Worm (Caenorhabditis elegans) whole organism, young adult: ENCODE data around the gene lir-1.

ENCODE experiments used
- B0336.3 ChIP-seq: fragments of 200-800 bp; sonication (Bioruptor generic); IDR thresholded peaks from 2 replicates; pipeline ENCODE4 v1.3.6; 2022; ENCODE audit warnings: missing genetic modification characterization, missing compliant biosample characterization
- F37B4.10 ChIP-seq: fragments of 200-800 bp; sonication (Bioruptor generic); IDR thresholded peaks from 2 replicates; pipeline ENCODE4 v1.3.6; 2022; ENCODE audit warnings: missing genetic modification characterization, missing compliant biosample characterization
- T07F8.4 ChIP-seq: sonication (generic microtip); optimal IDR thresholded peaks from 2 replicates; lab custom pipeline; 2016; ENCODE audit warnings: mild to moderate bottlenecking, missing genetic modification characterization, moderate library complexity, missing compliant biosample characterization
- T26A5.8 ChIP-seq: sonication (generic microtip); optimal IDR thresholded peaks from 2 replicates; lab custom pipeline; 2016; ENCODE audit warnings: missing genetic modification characterization, missing compliant biosample characterization
- Y53F4B.3 ChIP-seq: fragments of 200-800 bp; sonication (Bioruptor generic); IDR thresholded peaks from 2 replicates; pipeline ENCODE4 v1.3.6; 2022; ENCODE audit warnings: missing genetic modification reagents, missing genetic modification characterization, missing compliant biosample characterization
- Y53G8AR.9 ChIP-seq: fragments of 200-800 bp; sonication (Bioruptor generic); conservative IDR thresholded peaks from 2 replicates; pipeline ENCODE4 v1.3.6; 2022; ENCODE audit warnings: missing genetic modification reagents, missing genetic modification characterization, missing compliant biosample characterization
- Y95B8A.8 ChIP-seq: fragments of 200-800 bp; sonication (Bioruptor generic); IDR thresholded peaks from 2 replicates; pipeline ENCODE4 v1.3.6; 2022; ENCODE audit warnings: missing genetic modification reagents, missing genetic modification characterization, missing compliant biosample characterization
- ama-1 ChIP-seq, 3 experiments: fragments of 150-350 bp in 1 of 3; sonication (generic microtip) in 2 of 3; optimal IDR thresholded peaks; 2 replicates each; lab custom pipeline; 2014 to 2018; ENCODE audit warnings: missing biosample characterization in 2 of 3, missing genetic modification characterization in 2 of 3, missing genetic modification reagents in 2 of 3
- attf-3 ChIP-seq: fragments of 200-800 bp; sonication (Bioruptor generic); conservative IDR thresholded peaks from 2 replicates; pipeline ENCODE4 v1.3.6; 2022; ENCODE audit warnings: missing genetic modification reagents, missing genetic modification characterization, missing compliant biosample characterization
- cebp-1 ChIP-seq, 2 experiments: fragments of 200-800 bp in 1 of 2; sonication (Bioruptor generic) in 1 of 2; sonication (generic microtip) in 1 of 2; IDR thresholded peaks in 1 of 2; optimal IDR thresholded peaks in 1 of 2; 2 replicates each; pipeline versions ENCODE4 v1.3.6 to Lab custom; 2017 to 2022; ENCODE audit warnings: missing compliant biosample characterization in 2 of 2, missing genetic modification characterization in 2 of 2, mild to moderate bottlenecking in 1 of 2, missing genetic modification reagents in 1 of 2, moderate library complexity in 1 of 2
- ceh-27 ChIP-seq: fragments of 200-800 bp; sonication (Bioruptor generic); optimal IDR thresholded peaks from 2 replicates; lab custom pipeline; 2018; ENCODE audit warnings: mild to moderate bottlenecking, missing genetic modification characterization, moderate library complexity, missing compliant biosample characterization
- ceh-58 ChIP-seq: fragments of 200-800 bp; sonication (Bioruptor generic); IDR thresholded peaks from 2 replicates; pipeline ENCODE4 v1.3.6; 2022; ENCODE audit warnings: missing genetic modification characterization, missing compliant biosample characterization
- dox-1 ChIP-seq: fragments of 200-800 bp; sonication (Bioruptor generic); IDR thresholded peaks from 2 replicates; pipeline ENCODE4 v1.3.6; 2022; ENCODE audit warnings: missing genetic modification reagents, missing genetic modification characterization, missing compliant biosample characterization
- hmg-20 ChIP-seq: fragments of 200-800 bp; sonication (Bioruptor generic); IDR thresholded peaks from 2 replicates; pipeline ENCODE4 v1.3.6; 2022; ENCODE audit warnings: missing genetic modification reagents, missing genetic modification characterization, missing compliant biosample characterization
- lag-1 ChIP-seq: fragments of 200-800 bp; sonication (Bioruptor generic); IDR thresholded peaks from 2 replicates; pipeline ENCODE4 v1.3.6; 2022; ENCODE audit warnings: missing genetic modification reagents, missing genetic modification characterization, missing compliant biosample characterization
- let-526 ChIP-seq: fragments of 200-800 bp; sonication (Bioruptor generic); IDR thresholded peaks from 2 replicates; pipeline ENCODE4 v1.3.6; 2022; ENCODE audit warnings: missing genetic modification reagents, missing genetic modification characterization, missing compliant biosample characterization
- let-607 ChIP-seq, 2 experiments: fragments of 200-800 bp in 1 of 2; sonication (Bioruptor generic) in 1 of 2; sonication (generic microtip) in 1 of 2; optimal IDR thresholded peaks; 2 replicates each; lab custom pipeline; 2016 to 2018; ENCODE audit warnings: mild to moderate bottlenecking in 2 of 2, missing compliant biosample characterization in 2 of 2, missing genetic modification characterization in 2 of 2, moderate library complexity in 2 of 2, missing genotype in 1 of 2
- lin-26 ChIP-seq: fragments of 200-800 bp; sonication (Bioruptor generic); IDR thresholded peaks from 2 replicates; pipeline ENCODE4 v1.3.6; 2022; ENCODE audit warnings: missing genetic modification reagents, missing genetic modification characterization, missing compliant biosample characterization
- madf-10 ChIP-seq: sonication (generic microtip); optimal IDR thresholded peaks from 2 replicates; lab custom pipeline; 2016; ENCODE audit warnings: mild to moderate bottlenecking, missing genetic modification characterization, missing compliant biosample characterization
- pbrm-1 ChIP-seq: fragments of 200-800 bp; sonication (Bioruptor generic); IDR thresholded peaks from 2 replicates; pipeline ENCODE4 v1.3.6; 2022; ENCODE audit warnings: missing genetic modification reagents, missing genetic modification characterization, missing compliant biosample characterization
- rcor-1 ChIP-seq: fragments of 200-800 bp; sonication (Bioruptor generic); IDR thresholded peaks from 2 replicates; pipeline ENCODE4 v1.3.6; 2022; ENCODE audit warnings: missing genetic modification reagents, missing genetic modification characterization, missing compliant biosample characterization
- rec-8 ChIP-seq, 2 experiments: sonication (generic microtip); optimal IDR thresholded peaks; 2 replicates each; lab custom pipeline; 2016; ENCODE audit warnings: mild to moderate bottlenecking in 2 of 2, missing genetic modification characterization in 2 of 2, missing genetic modification reagents in 2 of 2, missing genotype in 2 of 2, missing biosample characterization in 1 of 2, missing compliant biosample characterization in 1 of 2, moderate library complexity in 1 of 2
- somi-1 ChIP-seq: fragments of 200-800 bp; sonication (Bioruptor generic); optimal IDR thresholded peaks from 2 replicates; lab custom pipeline; 2018; ENCODE audit warnings: mild to moderate bottlenecking, missing genetic modification characterization, missing compliant biosample characterization
- sptf-2 ChIP-seq: fragments of 200-800 bp; sonication (Bioruptor generic); optimal IDR thresholded peaks from 2 replicates; lab custom pipeline; 2018; ENCODE audit warnings: mild to moderate bottlenecking, missing genetic modification characterization, missing compliant biosample characterization
- tbx-9 ChIP-seq: sonication (generic microtip); optimal IDR thresholded peaks from 2 replicates; lab custom pipeline; 2016; ENCODE audit warnings: borderline replicate concordance, missing genetic modification characterization, inconsistent platforms, missing compliant biosample characterization
- tlf-1 ChIP-seq: fragments of 200-800 bp; sonication (Bioruptor generic); optimal IDR thresholded peaks from 2 replicates; lab custom pipeline; 2018; ENCODE audit warnings: mild to moderate bottlenecking, missing genetic modification characterization, missing compliant biosample characterization
- zfh-2 ChIP-seq: fragments of 200-800 bp; sonication (Bioruptor generic); conservative IDR thresholded peaks from 2 replicates; pipeline ENCODE4 v1.3.6; 2022; ENCODE audit warnings: missing genetic modification reagents, missing genetic modification characterization, missing compliant biosample characterization
- ztf-22 ChIP-seq: fragments of 200-800 bp; sonication (Bioruptor generic); optimal IDR thresholded peaks from 2 replicates; lab custom pipeline; 2018; ENCODE audit warnings: mild to moderate bottlenecking, missing genetic modification characterization, moderate library complexity, missing compliant biosample characterization
- ztf-26 ChIP-seq: sonication (generic microtip); optimal IDR thresholded peaks from 2 replicates; lab custom pipeline; 2017; ENCODE audit warnings: missing genetic modification characterization, missing compliant biosample characterization
- ztf-28 ChIP-seq: fragments of 200-800 bp; sonication (Bioruptor generic); IDR thresholded peaks from 2 replicates; pipeline ENCODE4 v1.3.6; 2022; ENCODE audit warnings: missing genetic modification reagents, missing genetic modification characterization, missing compliant biosample characterization

lir-1 gene

DNA sequence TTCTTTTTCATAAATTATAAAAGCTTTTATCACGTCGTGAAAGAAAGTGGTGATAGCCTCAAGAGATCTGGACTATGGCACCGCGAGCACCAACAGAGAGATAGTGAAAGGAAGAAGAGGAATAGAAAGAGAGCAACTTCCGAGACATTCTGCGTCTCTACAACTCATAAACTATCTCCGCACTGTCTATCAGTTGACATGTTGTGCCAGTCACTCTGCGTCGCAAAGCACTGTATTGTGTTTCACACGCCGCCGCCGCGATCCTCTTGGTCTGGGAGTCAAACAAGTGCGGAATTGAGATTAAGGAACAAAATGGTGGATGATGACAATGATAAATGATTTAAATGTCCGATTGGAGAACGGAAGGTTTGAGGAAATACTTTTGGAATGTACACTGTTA, 48.3 kb upstream of the lir-1 start (continued):
- TF ChIP-seq madf-10 (tag; lab: Kevin White, UChicago) (no peak), Y53F4B.3 (no peak)

DNA sequence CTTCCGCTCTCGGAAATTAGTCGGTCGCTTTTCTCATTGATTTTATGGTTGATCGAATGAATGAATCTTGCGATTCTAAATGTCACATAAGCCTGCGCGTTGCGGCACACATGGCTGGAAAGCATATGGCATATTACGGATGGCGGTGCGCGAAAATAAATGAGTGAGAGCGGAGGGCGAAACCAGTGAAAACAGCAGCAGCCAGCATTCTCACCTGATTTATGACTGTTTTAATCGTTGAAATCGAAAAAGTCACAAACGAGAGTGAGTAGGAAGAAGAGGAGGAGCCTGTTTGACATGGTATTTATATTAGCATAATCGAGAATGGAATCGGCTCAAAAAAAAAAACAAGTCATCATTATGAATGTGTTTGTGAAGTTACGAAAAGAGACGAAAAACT, 47.5 kb upstream of the lir-1 start:
- no peak for TF ChIP-seq F37B4.10 (GFP tag; lab: Robert Waterston, UW)
- 0 out of 2 replicates have a peak, but pooled peaks have one; percentile 3 for TF ChIP-seq dox-1 (GFP tag; lab: Robert Waterston, UW)

DNA sequence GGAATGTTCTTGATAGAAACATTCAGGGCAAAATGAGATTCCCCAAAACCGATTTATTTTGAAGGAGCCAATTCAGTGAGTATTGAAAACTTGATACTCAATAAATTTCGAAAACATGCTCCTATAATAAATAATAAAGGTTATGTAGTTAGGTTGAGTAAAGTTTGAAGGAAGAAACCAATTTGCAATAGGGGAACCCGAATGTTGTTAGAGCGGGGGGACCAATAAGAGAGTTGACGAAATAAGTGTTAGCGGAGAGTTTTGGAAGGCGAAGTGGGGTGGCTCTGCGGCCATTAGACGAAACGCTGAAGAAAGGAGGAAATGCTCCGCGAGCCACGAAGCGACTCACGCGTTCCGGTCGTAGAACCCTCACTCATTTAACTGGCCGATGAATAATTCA, 46.8 kb upstream of the lir-1 start:
- TF ChIP-seq zfh-2 (GFP tag; lab: Robert Waterston, UW): peak; percentile 41; the same call in 1 of the 2 replicates
- TF ChIP-seq rec-8 (tag; optimal IDR thresholded peaks at IDR 0.05; lab: Kevin White, UChicago): no peak
- TF ChIP-seq Y95B8A.8: no peak
- TF ChIP-seq T07F8.4: no peak
- TF ChIP-seq let-526 (GFP tag; lab: Robert Waterston, UW): no peak
- no peak for TF ChIP-seq lag-1 (GFP tag; lab: Robert Waterston, UW)
- TF ChIP-seq lin-26: 0 out of 2 replicates have a peak, but pooled peaks have one; percentile 18
- TF ChIP-seq pbrm-1 (GFP tag; lab: Robert Waterston, UW): no peak
- no peak for TF ChIP-seq attf-3 (GFP tag; lab: Robert Waterston, UW)
- TF ChIP-seq, all 124 proteins: peak for 2

DNA sequence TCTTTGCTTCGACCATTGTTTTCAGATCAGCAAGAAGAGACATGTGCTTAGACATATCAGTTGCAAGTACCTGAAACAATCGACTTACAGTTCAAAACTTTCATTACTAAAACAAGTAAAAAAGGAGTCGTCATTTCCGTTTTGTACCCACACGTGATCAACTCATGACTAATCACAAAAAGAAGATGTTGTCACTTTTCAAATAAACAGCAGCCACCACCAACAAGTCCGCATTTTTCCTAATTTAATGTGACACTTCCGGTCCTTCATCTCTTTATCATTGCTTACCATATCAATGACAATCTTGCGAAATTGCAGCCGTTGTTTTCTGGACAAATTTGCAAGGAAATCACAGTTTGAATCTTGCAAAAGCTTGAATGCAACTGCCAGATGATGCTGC, 43.2 kb upstream of the lir-1 start:
- TF ChIP-seq somi-1: no peak
- TF ChIP-seq cebp-1 (GFP tag; IDR thresholded peaks at IDR 0.05; lab: Robert Waterston, UW): no peak
- peak; percentile 46 for TF ChIP-seq cebp-1 (tag; optimal IDR thresholded peaks at IDR 0.05; lab: Kevin White, UChicago)

DNA sequence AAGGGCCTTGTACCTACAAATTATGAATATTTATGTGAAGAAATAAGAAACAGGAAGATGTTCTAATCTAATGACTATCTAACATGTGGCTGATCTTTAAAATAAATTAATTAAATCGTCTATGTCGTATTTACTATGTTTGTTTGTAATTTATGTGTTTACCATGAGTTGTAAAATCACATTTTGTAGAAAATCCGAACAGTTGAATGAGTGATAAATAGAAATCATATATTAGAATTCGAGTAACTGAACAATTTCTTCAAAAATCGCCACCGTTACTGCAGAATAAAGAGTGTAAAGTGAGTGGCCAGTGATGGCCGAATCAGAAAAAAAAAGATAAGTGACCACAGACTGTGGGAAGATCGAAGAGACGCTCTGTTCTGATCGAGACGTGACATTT, 41.8 kb upstream of the lir-1 start:
- no peak for TF ChIP-seq ztf-22 (GFP tag; lab: Kevin White, UChicago)
- no peak for TF ChIP-seq Y53G8AR.9 (GFP tag; lab: Robert Waterston, UW)
- TF ChIP-seq let-607 (tag; optimal IDR thresholded peaks at IDR 0.05; lab: Kevin White, UChicago): no peak
- no peak for TF ChIP-seq tbx-9 (tag; lab: Kevin White, UChicago)
- no peak for TF ChIP-seq ceh-58 (GFP tag; lab: Robert Waterston, UW)
- no peak for TF ChIP-seq tlf-1 (GFP tag; lab: Kevin White, UChicago)
- TF ChIP-seq T26A5.8 (tag; lab: Kevin White, UChicago): no peak
- TF ChIP-seq T07F8.4: no peak
- TF ChIP-seq ama-1 (optimal IDR thresholded peaks at IDR 0.05; lab: Kevin White, UChicago): no peak
- TF ChIP-seq ama-1 (GFP tag; optimal IDR thresholded peaks at IDR 0.05; lab: Kevin White, UChicago): no peak
- no peak for TF ChIP-seq hmg-20
- no peak for TF ChIP-seq sptf-2 (GFP tag; lab: Kevin White, UChicago)
- TF ChIP-seq ceh-27 (GFP tag; lab: Kevin White, UChicago): no peak
- no peak for TF ChIP-seq ztf-28 (GFP tag; lab: Robert Waterston, UW)
- TF ChIP-seq attf-3 (GFP tag; lab: Robert Waterston, UW): no peak
- TF ChIP-seq, all 124 proteins: peak for 0

DNA sequence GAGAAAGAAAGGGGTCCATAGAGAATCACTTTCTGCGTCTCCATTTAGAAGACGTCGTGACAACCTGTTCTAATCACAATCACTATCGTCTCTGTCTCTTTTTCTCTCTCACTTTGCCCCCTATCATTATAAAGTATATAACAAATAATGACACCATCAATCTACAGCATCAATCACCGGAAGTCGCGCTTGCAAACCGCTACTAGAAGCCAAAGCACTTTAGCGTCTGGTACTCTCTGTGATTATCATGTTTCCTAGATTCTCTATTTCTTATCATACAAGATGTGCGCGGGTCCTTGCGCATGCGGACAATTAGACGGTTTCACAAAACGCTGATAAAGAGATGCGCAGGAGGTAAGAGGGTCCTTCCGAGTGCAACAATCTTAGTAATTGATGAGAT, 40.6 kb upstream of the lir-1 start:
- TF ChIP-seq rcor-1 (GFP tag; lab: Robert Waterston, UW) (no peak), lin-26 (peak; percentile 37; the same call in 1 of the 2 replicates), B0336.3 (no peak), ztf-26 (tag; lab: Kevin White, UChicago) (peak; percentile 8)
- TF ChIP-seq, all 124 proteins: peak for 2
